Fruit fly (Drosophila melanogaster): ENCODE results near the gene CG9784.

CG9784 gene

dm6 chrX:16579978-16580377, 19.0 kb downstream of the CG9784 start (continued):
- TF ChIP-seq CG11723 (GFP tag; optimal IDR thresholded peaks at IDR 0.05), result no peak
- no peak for TF ChIP-seq stwl (tag; optimal IDR thresholded peaks at IDR 0.05)
- peak; percentile 7; the same call in 1 of the 2 replicates for TF ChIP-seq Xrp1 (GFP tag; IDR thresholded peaks at IDR 0.05)
- 0 out of 2 replicates have a peak, but pooled peaks have one; percentile 8 for TF ChIP-seq ssp (GFP tag; IDR thresholded peaks at IDR 0.05)
- TF ChIP-seq fu2 (GFP tag; optimal IDR thresholded peaks at IDR 0.05), result no peak
- no peak for TF ChIP-seq tna (GFP tag; IDR thresholded peaks at IDR 0.05; ENCODE audit: partially characterized antibody)
- peak; percentile 50 for TF ChIP-seq CG10209 (GFP tag; optimal IDR thresholded peaks at IDR 0.05)
- no peak for TF ChIP-seq Dll (GFP tag; IDR thresholded peaks at IDR 0.05; ENCODE audit: partially characterized antibody)
- TF ChIP-seq zf30C (GFP tag; optimal IDR thresholded peaks at IDR 0.05), result no peak
- peak; percentile 66 for TF ChIP-seq Hand (GFP tag; optimal IDR thresholded peaks at IDR 0.05)
- peak; percentile 61 for TF ChIP-seq Fer1 (GFP tag; optimal IDR thresholded peaks at IDR 0.05)
- no peak for TF ChIP-seq stc (GFP tag; IDR thresholded peaks at IDR 0.05)
- peak; percentile 36; the same call in 1 of the 2 replicates for TF ChIP-seq sisA (GFP tag; IDR thresholded peaks at IDR 0.05)
- TF ChIP-seq CG9817 (tag; optimal IDR thresholded peaks at IDR 0.05), result peak; percentile 27
- peak; percentile 6 for TF ChIP-seq slou (GFP tag; optimal IDR thresholded peaks at IDR 0.05)
- TF ChIP-seq CG18476 (GFP tag; optimal IDR thresholded peaks at IDR 0.05), result peak; percentile 22
- peak; percentile 74 for TF ChIP-seq dmrt99B (tag; optimal IDR thresholded peaks at IDR 0.05)
- TF ChIP-seq CG8924 (tag; optimal IDR thresholded peaks at IDR 0.05), result peak; percentile 42
- TF ChIP-seq dmrt11E (tag; optimal IDR thresholded peaks at IDR 0.05), result no peak
- peak; percentile 8 for TF ChIP-seq bab2 (GFP tag; optimal IDR thresholded peaks at IDR 0.05)
- no peak for TF ChIP-seq CG3065 (GFP tag; optimal IDR thresholded peaks at IDR 0.05)
- peak in 1 of 2 experiments; percentile 8 for TF ChIP-seq bsh (GFP tag; optimal IDR thresholded peaks at IDR 0.05)
- peak; percentile 61 for TF ChIP-seq CG12391 (tag; optimal IDR thresholded peaks at IDR 0.05)
- TF ChIP-seq Abd-B (GFP tag; optimal IDR thresholded peaks at IDR 0.05), result peak; percentile 35
- TF ChIP-seq Atf6 (GFP tag; IDR thresholded peaks at IDR 0.05), result 0 out of 2 replicates have a peak, but pooled peaks have one; percentile 14
- TF ChIP-seq CG14710 (tag; optimal IDR thresholded peaks at IDR 0.05), result peak; percentile 0
- TF ChIP-seq CG10959 (GFP tag; IDR thresholded peaks at IDR 0.05), result no peak
- peak; percentile 74 for TF ChIP-seq sens (GFP tag)
- TF ChIP-seq lab (GFP tag; optimal IDR thresholded peaks at IDR 0.05), result peak; percentile 71
- no peak for TF ChIP-seq Lhr (GFP tag; optimal IDR thresholded peaks at IDR 0.05)
- TF ChIP-seq sd (tag; optimal IDR thresholded peaks at IDR 0.05), result no peak
- TF ChIP-seq run (tag; optimal IDR thresholded peaks at IDR 0.05), result no peak
- no peak for TF ChIP-seq ranshi (GFP tag; IDR thresholded peaks at IDR 0.05)
- no peak for TF ChIP-seq CG15479 (GFP tag; optimal IDR thresholded peaks at IDR 0.05)
- no peak for TF ChIP-seq CG3163 (GFP tag; optimal IDR thresholded peaks at IDR 0.05)
- TF ChIP-seq CrebB (tag; optimal IDR thresholded peaks at IDR 0.05), result no peak
- no peak for TF ChIP-seq H2.0 (GFP tag; IDR thresholded peaks at IDR 0.05)
- TF ChIP-seq dpn (GFP tag; optimal IDR thresholded peaks at IDR 0.05), result peak in 1 of 2 experiments; percentile 11
- TF ChIP-seq tgo (GFP tag; IDR thresholded peaks at IDR 0.05), result 0 out of 3 replicates have a peak, but pooled peaks have one; percentile 30
- TF ChIP-seq CG18599 (GFP tag; optimal IDR thresholded peaks at IDR 0.05), result peak; percentile 77
- TF ChIP-seq caup (GFP tag; optimal IDR thresholded peaks at IDR 0.05; ENCODE audit: severe bottlenecking), result peak; percentile 52
- no peak for TF ChIP-seq Dp (GFP tag; optimal IDR thresholded peaks at IDR 0.05)
- TF ChIP-seq Mad (GFP tag; optimal IDR thresholded peaks at IDR 0.05), result no peak
- peak; percentile 74 for TF ChIP-seq CG7556 (GFP tag; optimal IDR thresholded peaks at IDR 0.05)
- TF ChIP-seq vnd (GFP tag; IDR thresholded peaks at IDR 0.05; ENCODE audit: partially characterized antibody), result no peak
- no peak for TF ChIP-seq CG10462 (GFP tag; optimal IDR thresholded peaks at IDR 0.05)
- no peak for TF ChIP-seq CG7357 (GFP tag; IDR thresholded peaks at IDR 0.05)
- no peak for TF ChIP-seq CG12104 (GFP tag; optimal IDR thresholded peaks at IDR 0.05)
- peak; percentile 25 for TF ChIP-seq CG15011 (GFP tag; optimal IDR thresholded peaks at IDR 0.05)
- no peak for TF ChIP-seq sens-2 (GFP tag; IDR thresholded peaks at IDR 0.05)
